Fruit fly (Drosophila melanogaster): ENCODE results near the gene Atg16.

The Atg16 gene

DNA sequence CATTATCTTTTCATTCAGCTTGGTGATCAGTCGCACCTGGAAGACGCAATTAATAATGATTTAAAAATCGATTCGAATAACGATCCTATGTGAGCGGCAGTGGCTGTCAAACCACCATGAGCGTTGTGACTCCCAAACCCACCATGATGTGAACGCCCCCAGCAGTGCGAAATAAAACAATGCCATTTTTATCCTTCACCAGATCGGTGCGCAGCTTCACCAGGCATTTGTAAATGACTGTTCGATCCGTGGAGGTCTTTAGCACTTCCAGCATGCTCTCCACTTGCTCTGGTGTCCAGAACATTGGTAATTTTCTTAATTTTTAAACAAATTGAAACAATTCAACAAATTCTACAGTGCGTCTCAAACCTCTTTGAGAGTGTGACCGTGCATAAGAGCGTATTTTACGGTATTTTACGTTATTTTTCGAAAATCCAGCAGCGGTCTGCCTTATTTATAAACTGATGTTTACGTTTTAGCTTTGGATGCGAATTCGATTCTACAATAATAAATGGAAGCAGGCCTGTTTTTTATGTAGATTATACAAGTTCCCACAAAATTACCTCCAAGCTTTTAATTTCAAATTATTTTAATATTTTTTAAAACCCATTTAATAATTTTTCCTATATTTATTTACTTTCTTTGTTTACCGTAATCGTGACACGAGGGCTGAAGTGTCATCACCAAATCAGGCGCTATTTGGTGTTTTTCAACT, 35.8 kb downstream of the Atg16 start, which contains the start of the genes Rnb and Drice:
Gene Rnb (minus strand): TSS at position 389 of the 715 bp plus-strand sequence.
Gene Drice (plus strand): TSS at position 693 of the 715 bp plus-strand sequence.
- TF ChIP-seq pan (optimal IDR thresholded peaks at IDR 0.05) (no peak), woc (GFP tag; optimal IDR thresholded peaks at IDR 0.05) (peak; percentile 71), Jra (GFP tag; optimal IDR thresholded peaks at IDR 0.05) (no peak), CG32264 (GFP tag; optimal IDR thresholded peaks at IDR 0.05) (no peak), N (GFP tag; optimal IDR thresholded peaks at IDR 0.05) (no peak), jim (GFP tag; optimal IDR thresholded peaks at IDR 0.05) (no peak), Hnf4 (GFP tag; optimal IDR thresholded peaks at IDR 0.05) (peak; percentile 70), brk (GFP tag; optimal IDR thresholded peaks at IDR 0.05) (no peak), sage (GFP tag; optimal IDR thresholded peaks at IDR 0.05) (no peak), CG9705 (GFP tag; optimal IDR thresholded peaks at IDR 0.05) (peak; percentile 60), OdsH (GFP tag; optimal IDR thresholded peaks at IDR 0.05) (peak; percentile 9), Rel (GFP tag; optimal IDR thresholded peaks at IDR 0.05) (no peak), Rel (tag; optimal IDR thresholded peaks at IDR 0.05) (no peak), Hr78 (GFP tag; optimal IDR thresholded peaks at IDR 0.05) (no peak), HLH106 (tag; optimal IDR thresholded peaks at IDR 0.05) (peak; percentile 70), h (GFP tag; optimal IDR thresholded peaks at IDR 0.05) (peak; percentile 70), dmrt93B (GFP tag; optimal IDR thresholded peaks at IDR 0.05) (no peak), rgr (GFP tag; optimal IDR thresholded peaks at IDR 0.05) (peak; percentile 55), br (GFP tag; optimal IDR thresholded peaks at IDR 0.05) (peak; percentile 50), Dif (GFP tag; optimal IDR thresholded peaks at IDR 0.05; ENCODE audit: partially characterized antibody) (no peak), ey (GFP tag; optimal IDR thresholded peaks at IDR 0.05) (peak; percentile 9), Myc (optimal IDR thresholded peaks at IDR 0.05) (peak; percentile 90), dsf (GFP tag; optimal IDR thresholded peaks at IDR 0.05; ENCODE audit: borderline replicate concordance) (no peak), CrebA (GFP tag; optimal IDR thresholded peaks at IDR 0.05; ENCODE audit: borderline replicate concordance) (no peak), Mio (GFP tag; optimal IDR thresholded peaks at IDR 0.05) (no peak), Sp1 (GFP tag; optimal IDR thresholded peaks at IDR 0.05) (peak; percentile 50), foxo (GFP tag; optimal IDR thresholded peaks at IDR 0.05) (peak in 1 of 2 experiments; percentile 44), Hr83 (GFP tag; optimal IDR thresholded peaks at IDR 0.05; ENCODE audit: poor library complexity, severe bottlenecking) (peak; percentile 70), GATAd (GFP tag; optimal IDR thresholded peaks at IDR 0.05) (no peak), Vsx2 (GFP tag; optimal IDR thresholded peaks at IDR 0.05; ENCODE audit: partially characterized antibody) (no peak), usp (GFP tag; optimal IDR thresholded peaks at IDR 0.05) (no peak), tai (GFP tag; optimal IDR thresholded peaks at IDR 0.05) (no peak), dl (GFP tag; optimal IDR thresholded peaks at IDR 0.05; ENCODE audit: insufficient read depth in 1 of 2, partially characterized antibody in 2 of 2) (no peak), Dfd (GFP tag; optimal IDR thresholded peaks at IDR 0.05) (no peak), fru (GFP tag; optimal IDR thresholded peaks at IDR 0.05) (peak; percentile 33), psq (GFP tag; optimal IDR thresholded peaks at IDR 0.05) (peak; percentile 17), lola (GFP tag; optimal IDR thresholded peaks at IDR 0.05) (no peak), sv (GFP tag; optimal IDR thresholded peaks at IDR 0.05) (no peak), Abd-B (GFP tag; optimal IDR thresholded peaks at IDR 0.05) (no peak)

DNA sequence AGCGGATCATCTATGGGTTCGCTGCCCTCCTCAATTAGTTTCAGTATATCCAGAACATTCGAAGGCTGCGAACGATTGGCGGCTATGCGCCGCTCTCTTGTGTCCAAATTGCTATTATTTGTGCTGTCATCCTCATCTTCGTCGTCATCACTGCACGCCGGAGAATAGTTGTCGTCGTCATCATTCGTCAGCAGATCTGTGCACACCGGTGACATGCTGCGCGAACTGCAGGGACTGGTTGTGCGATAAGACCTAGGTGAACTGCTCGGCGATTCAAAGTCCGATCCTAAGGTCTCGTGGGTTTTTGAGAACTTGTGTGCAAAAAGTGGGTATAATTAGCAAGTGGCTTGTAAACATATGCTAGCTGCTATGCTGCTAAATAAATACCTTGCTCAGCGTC, 37.7 kb downstream of the Atg16 start:
- no peak for TF ChIP-seq Dif (GFP tag; optimal IDR thresholded peaks at IDR 0.05; ENCODE audit: partially characterized antibody)
- no peak for TF ChIP-seq Hnf4 (GFP tag; optimal IDR thresholded peaks at IDR 0.05)
- no peak for TF ChIP-seq Rel (GFP tag; optimal IDR thresholded peaks at IDR 0.05)
- TF ChIP-seq Rel (tag; optimal IDR thresholded peaks at IDR 0.05) = no peak
- no peak for TF ChIP-seq brk (GFP tag; optimal IDR thresholded peaks at IDR 0.05)
- no peak for TF ChIP-seq Sp1 (GFP tag; optimal IDR thresholded peaks at IDR 0.05)
- no peak for TF ChIP-seq N (GFP tag; optimal IDR thresholded peaks at IDR 0.05)
- no peak for TF ChIP-seq psq (GFP tag; optimal IDR thresholded peaks at IDR 0.05)
- TF ChIP-seq pan (optimal IDR thresholded peaks at IDR 0.05) = no peak
- no peak for TF ChIP-seq CrebA (GFP tag; optimal IDR thresholded peaks at IDR 0.05; ENCODE audit: borderline replicate concordance)
- no peak for TF ChIP-seq lola (GFP tag; optimal IDR thresholded peaks at IDR 0.05)
- TF ChIP-seq fru (GFP tag; optimal IDR thresholded peaks at IDR 0.05) = no peak
- TF ChIP-seq ey (GFP tag; optimal IDR thresholded peaks at IDR 0.05) = no peak
- no peak for TF ChIP-seq CG9705 (GFP tag; optimal IDR thresholded peaks at IDR 0.05)
- TF ChIP-seq Myc (optimal IDR thresholded peaks at IDR 0.05) = no peak
- TF ChIP-seq rgr (GFP tag; optimal IDR thresholded peaks at IDR 0.05) = no peak
- TF ChIP-seq Dfd (GFP tag; optimal IDR thresholded peaks at IDR 0.05) = no peak
- TF ChIP-seq woc (GFP tag; optimal IDR thresholded peaks at IDR 0.05) = no peak
